Worm (Caenorhabditis elegans): ENCODE results near the gene cnc-1.

- TF ChIP-seq nhr-237 (tag; optimal IDR thresholded peaks at IDR 0.05) (no peak), unc-120 (tag; optimal IDR thresholded peaks at IDR 0.05; ENCODE audit: poor library complexity, severe bottlenecking) (no peak), snpc-4 (tag; optimal IDR thresholded peaks at IDR 0.05) (no peak)
Observed at ce11 chrV:1414615-1415433, 29.3 kb downstream of the cnc-1 start.
